Fruit fly (Drosophila melanogaster) whole organism, embryonic: Measurements from ENCODE around the gene CG12951.

ENCODE experiments used
- CG10543 ChIP-seq: fragments of 200-800 bp; sonication (Bioruptor generic); optimal IDR thresholded peaks from 3 replicates; lab custom pipeline; 2017; ENCODE audit warnings: missing biosample characterization, mild to moderate bottlenecking, missing genetic modification characterization, moderate library complexity
- CG10979 ChIP-seq: fragments of 200-800 bp; sonication (Bioruptor generic); optimal IDR thresholded peaks from 2 replicates; lab custom pipeline; 2018; ENCODE audit warnings: missing biosample characterization, mild to moderate bottlenecking, missing genetic modification characterization, moderate library complexity
- CG11560 ChIP-seq: fragments of 200-800 bp; sonication (Bioruptor generic); IDR thresholded peaks from 3 replicates; pipeline ENCODE4 v1.3.6; 2022; ENCODE audit warnings: missing biosample characterization, missing genetic modification characterization
- CG12769 ChIP-seq: fragments of 200-800 bp; sonication (Bioruptor generic); optimal IDR thresholded peaks from 2 replicates; lab custom pipeline; 2019; ENCODE audit warnings: missing biosample characterization, mild to moderate bottlenecking, missing genetic modification characterization, moderate library complexity
- CG13424 ChIP-seq: fragments of 200-800 bp; sonication (Bioruptor generic); optimal IDR thresholded peaks from 2 replicates; lab custom pipeline; 2019; ENCODE audit warnings: missing biosample characterization, mild to moderate bottlenecking, missing genetic modification characterization, moderate library complexity
- CG14710 ChIP-seq: fragments of 200-800 bp; sonication (Bioruptor generic); optimal IDR thresholded peaks from 3 replicates; lab custom pipeline; 2019; ENCODE audit warnings: missing biosample characterization, mild to moderate bottlenecking, missing genetic modification characterization, moderate library complexity
- CG1529 ChIP-seq: fragments of 200-800 bp; sonication (Bioruptor generic); optimal IDR thresholded peaks from 3 replicates; lab custom pipeline; 2018; ENCODE audit warnings: missing biosample characterization, missing genetic modification characterization
- CG1602 ChIP-seq: fragments of 200-800 bp; sonication (Bioruptor generic); optimal IDR thresholded peaks from 3 replicates; lab custom pipeline; 2016; ENCODE audit warnings: missing biosample characterization, missing genetic modification characterization
- CG16779 ChIP-seq: fragments of 200-800 bp; sonication (Bioruptor generic); IDR thresholded peaks from 2 replicates; pipeline ENCODE4 v1.3.6; 2022; ENCODE audit warnings: missing biosample characterization, missing genetic modification characterization
- CG2678 ChIP-seq: fragments of 200-800 bp; sonication (Bioruptor generic); optimal IDR thresholded peaks from 3 replicates; lab custom pipeline; 2019; ENCODE audit warnings: missing biosample characterization, mild to moderate bottlenecking, missing genetic modification characterization, moderate library complexity
- CG2875 ChIP-seq: fragments of 200-800 bp; sonication (Bioruptor generic); optimal IDR thresholded peaks from 2 replicates; lab custom pipeline; 2017; ENCODE audit warnings: missing biosample characterization, mild to moderate bottlenecking, missing genetic modification characterization, missing genetic modification reagents
- CG30403 ChIP-seq: fragments of 200-800 bp; sonication (Bioruptor generic); optimal IDR thresholded peaks from 3 replicates; lab custom pipeline; 2016; ENCODE audit warnings: missing biosample characterization, missing genetic modification characterization
- CG34376 ChIP-seq: fragments of 200-800 bp; sonication (Bioruptor generic); optimal IDR thresholded peaks from 2 replicates; lab custom pipeline; 2018; ENCODE audit warnings: missing biosample characterization, mild to moderate bottlenecking, missing genetic modification characterization
- CG5245 ChIP-seq: fragments of 200-800 bp; sonication (Bioruptor generic); optimal IDR thresholded peaks from 3 replicates; lab custom pipeline; 2016; ENCODE audit warnings: missing biosample characterization, missing genetic modification characterization
- CG6791 ChIP-seq: fragments of 200-800 bp; sonication (Bioruptor generic); IDR thresholded peaks from 3 replicates; pipeline ENCODE4 v1.3.6; 2022; ENCODE audit warnings: missing biosample characterization, missing genetic modification characterization; ENCODE audit not compliant: partially characterized antibody
- CG7556 ChIP-seq: fragments of 200-800 bp; sonication (Bioruptor generic); optimal IDR thresholded peaks from 2 replicates; lab custom pipeline; 2017; ENCODE audit warnings: missing biosample characterization, mild to moderate bottlenecking, missing genetic modification characterization
- CG7745 ChIP-seq: fragments of 200-800 bp; sonication (Bioruptor generic); optimal IDR thresholded peaks from 2 replicates; lab custom pipeline; 2018; ENCODE audit warnings: missing biosample characterization, mild to moderate bottlenecking, missing genetic modification characterization, moderate library complexity
- CG7928 ChIP-seq: fragments of 200-800 bp; sonication (Bioruptor generic); optimal IDR thresholded peaks from 2 replicates; lab custom pipeline; 2017; ENCODE audit warnings: missing biosample characterization, mild to moderate bottlenecking, missing genetic modification characterization
- Camta ChIP-seq: fragments of 200-800 bp; sonication (Bioruptor generic); optimal IDR thresholded peaks from 2 replicates; lab custom pipeline; 2016; ENCODE audit warnings: missing biosample characterization, missing genetic modification characterization
- CkIIα-i1 ChIP-seq: fragments of 200-800 bp; sonication (Bioruptor generic); IDR thresholded peaks from 2 replicates; pipeline ENCODE4 v1.3.6; 2022; ENCODE audit warnings: missing biosample characterization, missing genetic modification characterization
- Dp ChIP-seq: fragments of 200-800 bp; sonication (Bioruptor generic); optimal IDR thresholded peaks from 2 replicates; lab custom pipeline; 2018; ENCODE audit warnings: missing biosample characterization, mild to moderate bottlenecking, missing genetic modification characterization, moderate library complexity
- GATAe ChIP-seq: fragments of 200-800 bp; sonication (Bioruptor generic); conservative IDR thresholded peaks from 2 replicates; pipeline ENCODE4 v1.3.6; 2022; ENCODE audit warnings: missing biosample characterization, missing genetic modification characterization
- Gsc ChIP-seq: fragments of 200-800 bp; sonication (Bioruptor generic); IDR thresholded peaks from 2 replicates; pipeline ENCODE4 v1.3.6; 2022; ENCODE audit warnings: missing biosample characterization, missing genetic modification characterization
- HmgD ChIP-seq: fragments of 200-800 bp; sonication (Bioruptor generic); optimal IDR thresholded peaks from 3 replicates; lab custom pipeline; 2016; ENCODE audit warnings: missing biosample characterization, missing genetic modification characterization
- Hr78 ChIP-seq, 2 experiments: fragments of 200-800 bp in 1 of 2; fragments of >200 bp in 1 of 2; sonication (Bioruptor generic) in 1 of 2; optimal IDR thresholded peaks; 2 replicates each; lab custom pipeline; 2017 to 2019; ENCODE audit warnings: missing biosample characterization in 2 of 2, missing genetic modification characterization in 2 of 2, mild to moderate bottlenecking in 1 of 2, moderate library complexity in 1 of 2
- Myb ChIP-seq: fragments of 200-800 bp; sonication (Bioruptor generic); optimal IDR thresholded peaks from 2 replicates; lab custom pipeline; 2016; ENCODE audit warnings: missing biosample characterization, missing genetic modification characterization
- NfI ChIP-seq: fragments of 200-800 bp; sonication (Bioruptor generic); optimal IDR thresholded peaks from 3 replicates; lab custom pipeline; 2018; ENCODE audit warnings: missing biosample characterization, mild to moderate bottlenecking, missing genetic modification characterization, moderate library complexity
- ap ChIP-seq: fragments of 200-800 bp; sonication (Bioruptor generic); IDR thresholded peaks from 2 replicates; pipeline ENCODE4 v1.3.6; 2022; ENCODE audit warnings: missing biosample characterization, missing genetic modification characterization
- bab2 ChIP-seq: fragments of 200-800 bp; sonication (Bioruptor generic); optimal IDR thresholded peaks from 2 replicates; lab custom pipeline; 2016; ENCODE audit warnings: missing biosample characterization, missing genetic modification characterization
- bbx ChIP-seq: fragments of 200-800 bp; sonication (Bioruptor generic); IDR thresholded peaks from 2 replicates; pipeline ENCODE4 v1.3.6; 2022; ENCODE audit warnings: missing biosample characterization, missing genetic modification characterization; ENCODE audit not compliant: partially characterized antibody
- bsh ChIP-seq, 2 experiments: fragments of 200-800 bp; sonication (Bioruptor generic); optimal IDR thresholded peaks; 2 replicates each; lab custom pipeline; 2017 to 2018; ENCODE audit warnings: mild to moderate bottlenecking in 2 of 2, missing biosample characterization in 2 of 2, missing genetic modification characterization in 2 of 2, moderate library complexity in 1 of 2
- cad ChIP-seq: fragments of >200 bp; optimal IDR thresholded peaks from 2 replicates; lab custom pipeline; 2017; ENCODE audit warnings: missing biosample characterization, missing genetic modification characterization
- disco-r ChIP-seq: fragments of 200-800 bp; sonication (Bioruptor generic); optimal IDR thresholded peaks from 2 replicates; lab custom pipeline; 2016; ENCODE audit warnings: missing biosample characterization, missing genetic modification characterization
- gcm2 ChIP-seq: fragments of 200-800 bp; sonication (Bioruptor generic); optimal IDR thresholded peaks from 2 replicates; lab custom pipeline; 2016; ENCODE audit warnings: missing biosample characterization, missing genetic modification characterization
- grn ChIP-seq: fragments of 200-800 bp; sonication (Bioruptor generic); optimal IDR thresholded peaks from 3 replicates; lab custom pipeline; 2017; ENCODE audit warnings: missing biosample characterization, missing genetic modification characterization
- ham ChIP-seq: fragments of 200-800 bp; sonication (Bioruptor generic); IDR thresholded peaks from 2 replicates; pipeline ENCODE4 v1.3.6; 2022; ENCODE audit warnings: missing biosample characterization, missing genetic modification characterization
- ind ChIP-seq: fragments of 200-800 bp; sonication (Bioruptor generic); optimal IDR thresholded peaks from 3 replicates; lab custom pipeline; 2016; ENCODE audit warnings: missing biosample characterization, missing genetic modification characterization
- jing ChIP-seq: fragments of 200-800 bp; sonication (Bioruptor generic); optimal IDR thresholded peaks from 2 replicates; lab custom pipeline; 2018; ENCODE audit warnings: missing biosample characterization, mild to moderate bottlenecking, missing genetic modification characterization
- kay ChIP-seq: fragments of 200-800 bp; sonication (Bioruptor generic); optimal IDR thresholded peaks from 2 replicates; lab custom pipeline; 2016; ENCODE audit warnings: missing biosample characterization, missing genetic modification characterization
- lmd ChIP-seq: fragments of 200-800 bp; sonication (Bioruptor generic); IDR thresholded peaks from 2 replicates; pipeline ENCODE4 v1.3.6; 2022; ENCODE audit warnings: missing biosample characterization, missing genetic modification characterization
- otp ChIP-seq: fragments of 200-800 bp; sonication (Bioruptor generic); IDR thresholded peaks from 3 replicates; pipeline ENCODE4, ENCODE4 v1.3.6; 2022; ENCODE audit warnings: missing biosample characterization, missing genetic modification characterization
- p53 ChIP-seq: fragments of 200-800 bp; sonication (Bioruptor generic); optimal IDR thresholded peaks from 2 replicates; lab custom pipeline; 2016; ENCODE audit warnings: missing biosample characterization, missing genetic modification characterization
- pan ChIP-seq, 4 experiments: fragments of >200 bp in 3 of 4; fragments of 200-800 bp in 1 of 4; sonication (Bioruptor generic) in 1 of 4; optimal IDR thresholded peaks in 3 of 4; IDR thresholded peaks in 1 of 4; 2 replicates each; pipeline versions ENCODE4 v1.3.6 to Lab custom; 2017 to 2022; ENCODE audit warnings: missing biosample characterization in 2 of 4, missing genetic modification characterization in 2 of 4, mixed read lengths in 1 of 4
- peb ChIP-seq: fragments of 200-800 bp; sonication (Bioruptor generic); IDR thresholded peaks from 2 replicates; pipeline ENCODE4 v1.3.6; 2022; ENCODE audit warnings: missing biosample characterization, missing genetic modification characterization
- scrt ChIP-seq: fragments of 200-800 bp; sonication (Bioruptor generic); optimal IDR thresholded peaks from 2 replicates; lab custom pipeline; 2018; ENCODE audit warnings: missing biosample characterization, mild to moderate bottlenecking, missing genetic modification characterization, moderate library complexity
- tin ChIP-seq: fragments of 200-800 bp; sonication (Bioruptor generic); optimal IDR thresholded peaks from 3 replicates; lab custom pipeline; 2016; ENCODE audit warnings: missing biosample characterization, missing genetic modification characterization
- usp ChIP-seq: fragments of >200 bp; optimal IDR thresholded peaks from 2 replicates; lab custom pipeline; 2017; ENCODE audit warnings: missing biosample characterization, missing genetic modification characterization
- wor ChIP-seq: fragments of 200-800 bp; sonication (Bioruptor generic); IDR thresholded peaks from 2 replicates; pipeline ENCODE4 v1.3.6; 2022; ENCODE audit warnings: missing biosample characterization, missing genetic modification characterization

The CG12951 gene

dm6 chr3R:9340425-9341188, 10.5 kb upstream of the CG12951 start (continued):
- TF ChIP-seq peb (GFP tag; lab: Robert Waterston, UW) (peak; percentile 65; the same call in 1 of the 2 replicates), CG7745 (tag; lab: Kevin White, UChicago) (no peak), bab2 (GFP tag; lab: Kevin White, UChicago) (peak; percentile 49), wor (GFP tag; lab: Robert Waterston, UW) (peak; percentile 65), ap (GFP tag; lab: Robert Waterston, UW) (peak; percentile 58), Gsc (GFP tag; lab: Robert Waterston, UW) (no peak), CG14710 (tag; lab: Kevin White, UChicago) (peak; percentile 91), CG7928 (peak; percentile 59), grn (no peak), bbx (GFP tag; lab: Robert Waterston, UW) (no peak), p53 (GFP tag; lab: Kevin White, UChicago) (peak; percentile 33), CG30403 (GFP tag; lab: Kevin White, UChicago) (peak; percentile 93), usp (GFP tag; lab: Kevin White, UChicago) (no peak), Myb (GFP tag; lab: Kevin White, UChicago) (peak; percentile 51), disco-r (GFP tag; lab: Kevin White, UChicago) (peak; percentile 19), CG34376 (GFP tag; lab: Kevin White, UChicago) (no peak), cad (GFP tag; lab: Kevin White, UChicago) (no peak), CG6791 (peak; percentile 13; the same call in 1 of the 3 replicates), Hr78 (GFP tag; optimal IDR thresholded peaks at IDR 0.05; lab: Kevin White, UChicago) (peak in 1 of 2 experiments; percentile 69), kay (GFP tag; lab: Kevin White, UChicago) (peak; percentile 50), CkIIα-i1 (GFP tag; lab: Robert Waterston, UW) (no peak), CG2678 (tag; lab: Kevin White, UChicago) (peak; percentile 96), CG16779 (GFP tag; lab: Robert Waterston, UW) (peak; percentile 70), CG10979 (peak; percentile 91), ind (GFP tag; lab: Kevin White, UChicago) (peak; percentile 92), CG10543 (GFP tag; lab: Kevin White, UChicago) (peak; percentile 84), ham (GFP tag; lab: Robert Waterston, UW) (peak; percentile 45; the same call in 1 of the 2 replicates), tin (peak; percentile 84), GATAe (GFP tag; lab: Robert Waterston, UW) (no peak; the same call in 1 of the 2 replicates), Dp (GFP tag; lab: Kevin White, UChicago) (no peak), CG1529 (GFP tag; lab: Kevin White, UChicago) (peak; percentile 81), pan (optimal IDR thresholded peaks at IDR 0.05; lab: Kevin White, UChicago) (peak in 1 of 2 experiments; percentile 24), pan (GFP tag; optimal IDR thresholded peaks at IDR 0.05 in 1 of 2, IDR thresholded peaks at IDR 0.05 in 1 of 2) (peak in 1 of 2 experiments; percentile 87), lmd (peak; percentile 89), CG11560 (no peak), NfI (peak; percentile 90), gcm2 (GFP tag; lab: Kevin White, UChicago) (no peak), CG7556 (GFP tag; lab: Kevin White, UChicago) (peak; percentile 93), otp (no peak), HmgD (GFP tag; lab: Kevin White, UChicago) (peak; percentile 64), CG1602 (GFP tag; lab: Kevin White, UChicago) (peak; percentile 83), CG2875 (GFP tag; lab: Kevin White, UChicago) (peak; percentile 78), jing (GFP tag; lab: Kevin White, UChicago) (peak; percentile 59), CG13424 (tag; lab: Kevin White, UChicago) (peak; percentile 93), CG12769 (tag; lab: Kevin White, UChicago) (peak; percentile 78), scrt (GFP tag; lab: Kevin White, UChicago) (peak; percentile 86), CG5245 (peak; percentile 80), bsh (GFP tag; optimal IDR thresholded peaks at IDR 0.05; lab: Kevin White, UChicago) (peak; percentile 75 to 86), Camta (GFP tag; lab: Kevin White, UChicago) (peak; percentile 51)
